Worm (Caenorhabditis elegans) whole organism, L3 larva: ENCODE measurements around the gene exos-2.

ENCODE experiments used
- aly-2 ChIP-seq: fragments of 150-350 bp; optimal IDR thresholded peaks from 2 replicates; lab custom pipeline; 2014; ENCODE audit warnings: missing biosample characterization, missing genetic modification characterization
- tbx-2 ChIP-seq: sonication (generic microtip); optimal IDR thresholded peaks from 2 replicates; lab custom pipeline; 2016; ENCODE audit warnings: mild to moderate bottlenecking, missing genetic modification characterization, missing compliant biosample characterization

DNA sequence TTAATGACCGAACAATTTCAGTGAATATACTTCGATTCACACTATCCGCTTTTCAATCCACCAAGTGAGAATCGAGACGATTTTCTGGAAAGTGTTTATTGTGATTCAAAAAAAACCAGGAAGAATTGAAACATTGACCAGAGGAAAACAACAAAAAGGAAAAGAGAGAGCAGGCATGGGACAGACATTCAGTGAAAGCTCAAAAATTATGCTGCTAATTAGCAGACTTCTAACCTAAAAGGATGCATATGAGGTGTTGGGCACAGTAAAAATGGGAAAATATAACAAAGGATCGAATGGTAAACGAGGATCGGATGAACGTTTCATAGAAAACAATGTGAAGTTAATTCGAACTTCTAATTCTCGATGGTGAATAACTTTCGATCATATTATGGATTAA is 2.3 kb downstream of the exos-2 start:
- no peak for TF ChIP-seq aly-2
- no peak for TF ChIP-seq tbx-2
